Fruit fly (Drosophila melanogaster) whole organism, embryonic: Measurements from ENCODE around the gene CG46304.

Experiments
- CG10209 ChIP-seq: fragments of 200-800 bp; sonication (Bioruptor generic); optimal IDR thresholded peaks from 3 replicates; lab custom pipeline; 2017; ENCODE audit warnings: missing biosample characterization, mild to moderate bottlenecking, missing genetic modification characterization, missing genetic modification reagents
- CG11504 ChIP-seq: fragments of 200-800 bp; sonication (Bioruptor generic); optimal IDR thresholded peaks from 3 replicates; lab custom pipeline; 2019; ENCODE audit warnings: missing biosample characterization, mild to moderate bottlenecking, missing genetic modification characterization, moderate library complexity
- CG12104 ChIP-seq: fragments of 200-800 bp; sonication (Bioruptor generic); optimal IDR thresholded peaks from 3 replicates; lab custom pipeline; 2016; ENCODE audit warnings: missing biosample characterization, missing genetic modification characterization
- CG12236 ChIP-seq: fragments of 200-800 bp; sonication (Bioruptor generic); optimal IDR thresholded peaks from 2 replicates; lab custom pipeline; 2016; ENCODE audit warnings: missing biosample characterization, missing genetic modification characterization
- CG12391 ChIP-seq: fragments of 200-800 bp; sonication (Bioruptor generic); optimal IDR thresholded peaks from 3 replicates; lab custom pipeline; 2018; ENCODE audit warnings: missing biosample characterization, mild to moderate bottlenecking, missing genetic modification characterization, moderate library complexity
- CG13775 ChIP-seq: fragments of 200-800 bp; sonication (Bioruptor generic); optimal IDR thresholded peaks from 3 replicates; lab custom pipeline; 2017; ENCODE audit warnings: missing biosample characterization, mild to moderate bottlenecking, missing genetic modification characterization
- CG17186 ChIP-seq: fragments of 200-800 bp; sonication (Bioruptor generic); optimal IDR thresholded peaks from 3 replicates; lab custom pipeline; 2017; ENCODE audit warnings: missing biosample characterization, missing genetic modification reagents, missing genetic modification characterization
- CG17328 ChIP-seq: fragments of 200-800 bp; sonication (Bioruptor generic); IDR thresholded peaks from 2 replicates; pipeline ENCODE4 v1.3.6; 2022; ENCODE audit warnings: missing biosample characterization, missing genetic modification characterization
- CG18764 ChIP-seq: fragments of 200-800 bp; sonication (Bioruptor generic); optimal IDR thresholded peaks from 3 replicates; lab custom pipeline; 2016; ENCODE audit warnings: missing biosample characterization, missing genetic modification characterization
- CG2202 ChIP-seq: fragments of 200-800 bp; sonication (Bioruptor generic); optimal IDR thresholded peaks from 2 replicates; lab custom pipeline; 2018; ENCODE audit warnings: missing biosample characterization, mild to moderate bottlenecking, missing genetic modification characterization
- CG30431 ChIP-seq: fragments of 200-800 bp; sonication (Bioruptor generic); optimal IDR thresholded peaks from 2 replicates; lab custom pipeline; 2017; ENCODE audit warnings: missing biosample characterization, missing genetic modification characterization
- CG8290 ChIP-seq, 3 experiments: fragments of 200-800 bp; sonication (Bioruptor generic); optimal IDR thresholded peaks; 2 replicates each; lab custom pipeline; 2016 to 2019; ENCODE audit warnings: missing biosample characterization in 3 of 3, missing genetic modification characterization in 3 of 3, mild to moderate bottlenecking in 2 of 3, moderate library complexity in 1 of 3
- CG8359 ChIP-seq: fragments of 200-800 bp; sonication (Bioruptor generic); optimal IDR thresholded peaks from 2 replicates; lab custom pipeline; 2017; ENCODE audit warnings: missing biosample characterization, mild to moderate bottlenecking, missing genetic modification characterization, borderline replicate concordance
- CG8388 ChIP-seq: fragments of 200-800 bp; sonication (Bioruptor generic); optimal IDR thresholded peaks from 2 replicates; lab custom pipeline; 2019; ENCODE audit warnings: missing biosample characterization, mild to moderate bottlenecking, missing genetic modification characterization, moderate library complexity
- CG9609 ChIP-seq: fragments of 200-800 bp; sonication (Bioruptor generic); optimal IDR thresholded peaks from 3 replicates; lab custom pipeline; 2016; ENCODE audit warnings: missing biosample characterization, missing genetic modification characterization
- CkIIα-i1 ChIP-seq: fragments of 200-800 bp; sonication (Bioruptor generic); IDR thresholded peaks from 2 replicates; pipeline ENCODE4 v1.3.6; 2022; ENCODE audit warnings: missing biosample characterization, missing genetic modification characterization
- D ChIP-seq, 2 experiments: fragments of 200-800 bp in 1 of 2; fragments of >200 bp in 1 of 2; sonication (Bioruptor generic) in 1 of 2; optimal IDR thresholded peaks; 2 replicates in 1 of 2; 3 replicates in 1 of 2; lab custom pipeline; 2017; ENCODE audit warnings: mild to moderate bottlenecking in 1 of 2, missing biosample characterization in 1 of 2, missing genetic modification characterization in 1 of 2, missing genetic modification reagents in 1 of 2
- Dek ChIP-seq: fragments of 200-800 bp; sonication (Bioruptor generic); optimal IDR thresholded peaks from 3 replicates; lab custom pipeline; 2019; ENCODE audit warnings: missing biosample characterization, mild to moderate bottlenecking, missing genetic modification characterization, moderate library complexity
- Hmr ChIP-seq: fragments of 200-800 bp; sonication (Bioruptor generic); optimal IDR thresholded peaks from 3 replicates; lab custom pipeline; 2017; ENCODE audit warnings: mild to moderate bottlenecking, missing biosample characterization, missing genetic modification reagents, missing genetic modification characterization
- Jarid2 ChIP-seq: fragments of 200-800 bp; sonication (Bioruptor generic); optimal IDR thresholded peaks from 3 replicates; lab custom pipeline; 2017; ENCODE audit warnings: mild to moderate bottlenecking, missing biosample characterization, missing genetic modification reagents, missing genetic modification characterization
- Lhr ChIP-seq: fragments of 200-800 bp; sonication (Bioruptor generic); optimal IDR thresholded peaks from 3 replicates; lab custom pipeline; 2017; ENCODE audit warnings: mild to moderate bottlenecking, missing biosample characterization, missing genetic modification reagents, missing genetic modification characterization
- MTF-1 ChIP-seq: fragments of 200-800 bp; sonication (Bioruptor generic); optimal IDR thresholded peaks from 2 replicates; lab custom pipeline; 2018; ENCODE audit warnings: missing biosample characterization, mild to moderate bottlenecking, missing genetic modification characterization, borderline replicate concordance
- Mes4 ChIP-seq: fragments of 200-800 bp; sonication (Bioruptor generic); optimal IDR thresholded peaks from 2 replicates; lab custom pipeline; 2016; ENCODE audit warnings: missing biosample characterization, missing genetic modification characterization
- Oli ChIP-seq: fragments of 200-800 bp; sonication (Bioruptor generic); optimal IDR thresholded peaks from 2 replicates; lab custom pipeline; 2018; ENCODE audit warnings: missing biosample characterization, mild to moderate bottlenecking, missing genetic modification characterization, moderate library complexity
- Optix ChIP-seq: fragments of 200-800 bp; sonication (Bioruptor generic); IDR thresholded peaks from 3 replicates; pipeline ENCODE4 v1.3.6; 2022; ENCODE audit warnings: missing biosample characterization, missing genetic modification characterization
- Rx ChIP-seq: fragments of 200-800 bp; sonication (Bioruptor generic); IDR thresholded peaks from 2 replicates; pipeline ENCODE4 v1.3.6; 2022; ENCODE audit warnings: missing biosample characterization, missing genetic modification characterization
- Sox102F ChIP-seq: fragments of 200-800 bp; sonication (Bioruptor generic); optimal IDR thresholded peaks from 2 replicates; lab custom pipeline; 2018; ENCODE audit warnings: missing biosample characterization, mild to moderate bottlenecking, missing genetic modification characterization, moderate library complexity
- ash1 ChIP-seq: fragments of 200-800 bp; sonication (Bioruptor generic); optimal IDR thresholded peaks from 2 replicates; lab custom pipeline; 2018; ENCODE audit warnings: missing biosample characterization, mild to moderate bottlenecking, missing genetic modification characterization
- cg ChIP-seq: fragments of 200-800 bp; sonication (Bioruptor generic); optimal IDR thresholded peaks from 3 replicates; lab custom pipeline; 2019; ENCODE audit warnings: missing biosample characterization, mild to moderate bottlenecking, missing genetic modification characterization, moderate library complexity
- chn ChIP-seq: fragments of 200-800 bp; sonication (Bioruptor generic); optimal IDR thresholded peaks from 2 replicates; lab custom pipeline; 2016; ENCODE audit warnings: missing biosample characterization, missing genetic modification characterization
- croc ChIP-seq: fragments of 200-800 bp; sonication (Bioruptor generic); conservative IDR thresholded peaks from 3 replicates; pipeline ENCODE4 v1.3.6; 2022; ENCODE audit warnings: missing biosample characterization, missing genetic modification characterization
- dmrt11E ChIP-seq: fragments of 200-800 bp; sonication (Bioruptor generic); optimal IDR thresholded peaks from 3 replicates; lab custom pipeline; 2018; ENCODE audit warnings: missing biosample characterization, mild to moderate bottlenecking, missing genetic modification characterization, moderate library complexity
- eyg ChIP-seq: fragments of 200-800 bp; sonication (Bioruptor generic); optimal IDR thresholded peaks from 3 replicates; lab custom pipeline; 2016; ENCODE audit warnings: missing biosample characterization, missing genetic modification characterization
- hbn ChIP-seq: fragments of 200-800 bp; sonication (Bioruptor generic); IDR thresholded peaks from 2 replicates; pipeline ENCODE4 v1.3.6; 2022; ENCODE audit warnings: missing biosample characterization, missing genetic modification characterization; ENCODE audit not compliant: partially characterized antibody
- hkb ChIP-seq, 2 experiments: fragments of 200-800 bp in 1 of 2; fragments of >200 bp in 1 of 2; sonication (Bioruptor generic) in 1 of 2; IDR thresholded peaks in 1 of 2; optimal IDR thresholded peaks in 1 of 2; 2 replicates each; pipeline versions ENCODE4 v1.3.6 to Lab custom; 2017 to 2022; ENCODE audit warnings: missing biosample characterization in 1 of 2, missing genetic modification characterization in 1 of 2
- ken ChIP-seq: fragments of 200-800 bp; sonication (Bioruptor generic); IDR thresholded peaks from 3 replicates; pipeline ENCODE4 v1.3.6; 2022; ENCODE audit warnings: missing biosample characterization, missing genetic modification characterization
- lov ChIP-seq, 2 experiments: fragments of 200-800 bp in 1 of 2; fragments of >200 bp in 1 of 2; sonication (Bioruptor generic) in 1 of 2; IDR thresholded peaks in 1 of 2; optimal IDR thresholded peaks in 1 of 2; 2 replicates in 1 of 2; 3 replicates in 1 of 2; pipeline versions ENCODE4 v1.3.6 to Lab custom; 2017 to 2022; ENCODE audit warnings: missing biosample characterization in 1 of 2, missing genetic modification characterization in 1 of 2
- luna ChIP-seq: fragments of 200-800 bp; sonication (Bioruptor generic); optimal IDR thresholded peaks from 2 replicates; lab custom pipeline; 2016; ENCODE audit warnings: missing biosample characterization, missing genetic modification characterization
- peb ChIP-seq: fragments of 200-800 bp; sonication (Bioruptor generic); IDR thresholded peaks from 2 replicates; pipeline ENCODE4 v1.3.6; 2022; ENCODE audit warnings: missing biosample characterization, missing genetic modification characterization
- phol ChIP-seq: fragments of 200-800 bp; sonication (Bioruptor generic); optimal IDR thresholded peaks from 3 replicates; lab custom pipeline; 2018; ENCODE audit warnings: missing biosample characterization, mild to moderate bottlenecking, missing genetic modification characterization, moderate library complexity
- row ChIP-seq: fragments of 200-800 bp; sonication (Bioruptor generic); IDR thresholded peaks from 3 replicates; pipeline ENCODE4 v1.3.6; 2022; ENCODE audit warnings: missing biosample characterization, missing genetic modification characterization
- sens-2 ChIP-seq: fragments of 200-800 bp; sonication (Bioruptor generic); IDR thresholded peaks from 2 replicates; pipeline ENCODE4 v1.3.6; 2022; ENCODE audit warnings: missing biosample characterization, missing genetic modification characterization
- sim ChIP-seq: fragments of 200-800 bp; sonication (Bioruptor generic); IDR thresholded peaks from 2 replicates; pipeline ENCODE4 v1.3.6; 2022; ENCODE audit warnings: missing biosample characterization, missing genetic modification characterization
- tio ChIP-seq: fragments of 200-800 bp; sonication (Bioruptor generic); optimal IDR thresholded peaks from 2 replicates; lab custom pipeline; 2017; ENCODE audit warnings: missing biosample characterization, missing genetic modification characterization, inconsistent platforms
- tup ChIP-seq: fragments of 200-800 bp; sonication (Bioruptor generic); optimal IDR thresholded peaks from 2 replicates; lab custom pipeline; 2016; ENCODE audit warnings: missing biosample characterization, mild to moderate bottlenecking, missing genetic modification characterization, moderate library complexity
- unpg ChIP-seq: fragments of 200-800 bp; sonication (Bioruptor generic); optimal IDR thresholded peaks from 3 replicates; lab custom pipeline; 2018; ENCODE audit warnings: missing biosample characterization, mild to moderate bottlenecking, missing genetic modification characterization, moderate library complexity
- zen2 ChIP-seq: fragments of 200-800 bp; sonication (Bioruptor generic); IDR thresholded peaks from 3 replicates; pipeline ENCODE4 v1.3.6; 2022; ENCODE audit warnings: missing biosample characterization, missing genetic modification characterization; ENCODE audit not compliant: partially characterized antibody

Gene CG46304

dm6 chr2L:18899254-18899653 is 46.9 kb upstream of the CG46304 start (continued):
- TF ChIP-seq CG2202 (tag; lab: Kevin White, UChicago) (peak; percentile 85), peb (peak; percentile 23; the same call in 1 of the 2 replicates), D (optimal IDR thresholded peaks at IDR 0.05; lab: Kevin White, UChicago) (no peak), D (GFP tag; optimal IDR thresholded peaks at IDR 0.05; lab: Kevin White, UChicago) (peak; percentile 78), CG17186 (GFP tag; lab: Kevin White, UChicago) (no peak), eyg (GFP tag; lab: Kevin White, UChicago) (no peak), zen2 (GFP tag; lab: Robert Waterston, UW) (no peak), CG18764 (peak; percentile 60), CG30431 (GFP tag; lab: Kevin White, UChicago) (peak; percentile 66), phol (tag; lab: Kevin White, UChicago) (peak; percentile 84), Sox102F (peak; percentile 85), Dek (no peak), dmrt11E (tag; lab: Kevin White, UChicago) (peak; percentile 91), ken (GFP tag; lab: Robert Waterston, UW) (peak; percentile 60; the same call in 1 of the 3 replicates), CG12236 (peak; percentile 16), CkIIα-i1 (no peak), MTF-1 (peak; percentile 9), Rx (GFP tag; lab: Robert Waterston, UW) (peak; percentile 49; the same call in 1 of the 2 replicates), Jarid2 (peak; percentile 10), hkb (optimal IDR thresholded peaks at IDR 0.05; lab: Kevin White, UChicago) (no peak), hkb (GFP tag; IDR thresholded peaks at IDR 0.05; lab: Robert Waterston, UW) (peak; percentile 36; the same call in 1 of the 2 replicates), hbn (GFP tag; lab: Robert Waterston, UW) (no peak), CG8359 (GFP tag; lab: Kevin White, UChicago) (peak; percentile 43), unpg (peak; percentile 81), tio (GFP tag; lab: Kevin White, UChicago) (peak; percentile 44), Optix (GFP tag; lab: Robert Waterston, UW) (peak; percentile 62; the same call in 2 of the 3 replicates), CG9609 (GFP tag; lab: Kevin White, UChicago) (peak; percentile 55), CG12391 (tag; lab: Kevin White, UChicago) (peak; percentile 76), row (GFP tag; lab: Robert Waterston, UW) (peak; percentile 66), ash1 (no peak), sens-2 (GFP tag; lab: Robert Waterston, UW) (peak; percentile 70), tup (GFP tag; lab: Kevin White, UChicago) (peak; percentile 81), chn (GFP tag; lab: Kevin White, UChicago) (peak; percentile 76), CG17328 (peak; percentile 86), CG10209 (GFP tag; lab: Kevin White, UChicago) (peak; percentile 46), cg (GFP tag; lab: Kevin White, UChicago) (no peak), croc (GFP tag; lab: Robert Waterston, UW) (peak; percentile 77), luna (GFP tag; lab: Kevin White, UChicago) (no peak), Lhr (GFP tag; lab: Kevin White, UChicago) (peak; percentile 56), CG8290 (GFP tag; optimal IDR thresholded peaks at IDR 0.05; lab: Kevin White, UChicago) (peak; percentile 22), CG8290 (tag; optimal IDR thresholded peaks at IDR 0.05; lab: Kevin White, UChicago) (peak in 1 of 2 experiments; percentile 14), CG13775 (peak; percentile 60), Mes4 (GFP tag; lab: Kevin White, UChicago) (peak; percentile 71), CG12104 (GFP tag; lab: Kevin White, UChicago) (peak; percentile 20), lov (optimal IDR thresholded peaks at IDR 0.05; lab: Kevin White, UChicago) (no peak), lov (GFP tag; IDR thresholded peaks at IDR 0.05; lab: Robert Waterston, UW) (peak; percentile 63; the same call in 1 of the 3 replicates), Oli (tag; lab: Kevin White, UChicago) (peak; percentile 72), Hmr (no peak), CG11504 (peak; percentile 66), CG8388 (GFP tag; lab: Kevin White, UChicago) (peak; percentile 82), sim (GFP tag; lab: Robert Waterston, UW) (peak; percentile 52; the same call in 1 of the 2 replicates)
